Worm (Caenorhabditis elegans): ENCODE measurements around the gene sre-43.

Gene sre-43

ce11 chrII:13954077-13954476, 14.8 kb downstream of the sre-43 start (continued):
- no peak for TF ChIP-seq elt-3 (tag; optimal IDR thresholded peaks at IDR 0.05)
- no peak for TF ChIP-seq ztf-4 (tag; optimal IDR thresholded peaks at IDR 0.05)
- TF ChIP-seq nhr-23 (tag; optimal IDR thresholded peaks at IDR 0.05): no peak
- no peak for TF ChIP-seq ZK546.5 (tag; optimal IDR thresholded peaks at IDR 0.05)
- TF ChIP-seq egl-27 (tag; optimal IDR thresholded peaks at IDR 0.05): no peak
- TF ChIP-seq unc-62 (GFP tag; optimal IDR thresholded peaks at IDR 0.05): no peak
- no peak for TF ChIP-seq lin-39 (tag; optimal IDR thresholded peaks at IDR 0.05)
- TF ChIP-seq aly-2 (tag; optimal IDR thresholded peaks at IDR 0.05): no peak
- no peak for TF ChIP-seq skn-1 (tag; optimal IDR thresholded peaks at IDR 0.05)
- TF ChIP-seq unc-55 (GFP tag; optimal IDR thresholded peaks at IDR 0.05): no peak
- no peak for TF ChIP-seq unc-39 (tag; optimal IDR thresholded peaks at IDR 0.05)
- TF ChIP-seq ceh-82 (tag; optimal IDR thresholded peaks at IDR 0.05): no peak
- peak; percentile 79 for TF ChIP-seq crh-2 (tag; optimal IDR thresholded peaks at IDR 0.05)
- TF ChIP-seq fos-1 (tag; optimal IDR thresholded peaks at IDR 0.05): peak; percentile 78

ce11 chrII:13951986-13952385, 16.9 kb downstream of the sre-43 start:
- TF ChIP-seq unc-62 (GFP tag; optimal IDR thresholded peaks at IDR 0.05): no peak
- TF ChIP-seq nhr-10 (tag; optimal IDR thresholded peaks at IDR 0.05): no peak
- TF ChIP-seq unc-55 (GFP tag; optimal IDR thresholded peaks at IDR 0.05): no peak
- TF ChIP-seq lin-13 (GFP tag; optimal IDR thresholded peaks at IDR 0.05): no peak
- no peak for TF ChIP-seq aly-2 (tag; optimal IDR thresholded peaks at IDR 0.05)
- no peak for TF ChIP-seq lsy-2 (tag; optimal IDR thresholded peaks at IDR 0.05)

- no peak for TF ChIP-seq lin-39 (tag; optimal IDR thresholded peaks at IDR 0.05)
- no peak for TF ChIP-seq skn-1 (tag; optimal IDR thresholded peaks at IDR 0.05)
- TF ChIP-seq lin-13 (GFP tag; optimal IDR thresholded peaks at IDR 0.05): no peak
- no peak for TF ChIP-seq ceh-82 (tag; optimal IDR thresholded peaks at IDR 0.05)
- TF ChIP-seq nhr-25 (tag; optimal IDR thresholded peaks at IDR 0.05): no peak
- no peak for TF ChIP-seq blmp-1 (tag; optimal IDR thresholded peaks at IDR 0.05; ENCODE audit: insufficient read depth)
- no peak for TF ChIP-seq aly-2 (tag; optimal IDR thresholded peaks at IDR 0.05)
- TF ChIP-seq lin-11 (tag; optimal IDR thresholded peaks at IDR 0.05): no peak
- TF ChIP-seq nhr-21 (tag; optimal IDR thresholded peaks at IDR 0.05): no peak
- TF ChIP-seq nhr-77 (tag; optimal IDR thresholded peaks at IDR 0.05): no peak
- TF ChIP-seq fos-1 (tag; optimal IDR thresholded peaks at IDR 0.05): no peak
- no peak for TF ChIP-seq mab-5 (tag; optimal IDR thresholded peaks at IDR 0.05)
- TF ChIP-seq nhr-237 (tag; optimal IDR thresholded peaks at IDR 0.05): no peak
- TF ChIP-seq dmd-4 (tag; optimal IDR thresholded peaks at IDR 0.05): no peak
- no peak for TF ChIP-seq sma-3 (GFP tag; optimal IDR thresholded peaks at IDR 0.05)
- TF ChIP-seq ztf-1 (GFP tag; conservative IDR thresholded peaks at IDR 0.05): no peak
- no peak for TF ChIP-seq crh-2 (tag; optimal IDR thresholded peaks at IDR 0.05)
- TF ChIP-seq ztf-4 (tag; optimal IDR thresholded peaks at IDR 0.05): no peak
- TF ChIP-seq snpc-4 (tag; optimal IDR thresholded peaks at IDR 0.05): no peak
Measured at ce11 chrII:13949290-13949689, 19.6 kb downstream of the sre-43 start, which contains the start of gene sre-44. TSS of gene sre-44 (plus strand) at chrII:13949590.

ce11 chrII:13945527-13945926, 23.4 kb downstream of the sre-43 start:
- TF ChIP-seq skn-1 (tag; optimal IDR thresholded peaks at IDR 0.05) (no peak), fos-1 (tag; optimal IDR thresholded peaks at IDR 0.05) (peak; percentile 3)

- TF ChIP-seq sem-4 (tag; optimal IDR thresholded peaks at IDR 0.05) (no peak), nhr-129 (tag; optimal IDR thresholded peaks at IDR 0.05) (no peak), Y55F3AM.14 (GFP tag; optimal IDR thresholded peaks at IDR 0.05) (no peak)
Measured at ce11 chrII:13939531-13939930, 29.3 kb downstream of the sre-43 start, which contains the start of gene W07G1.1. TSS of gene W07G1.1 (minus strand) at chrII:13939631.

ce11 chrII:13938290-13938689, 30.6 kb downstream of the sre-43 start:
- TF ChIP-seq Y55F3AM.14 (GFP tag; optimal IDR thresholded peaks at IDR 0.05): no peak
- no peak for TF ChIP-seq lsy-2 (tag; optimal IDR thresholded peaks at IDR 0.05)
- no peak for TF ChIP-seq gmeb-1 (tag; optimal IDR thresholded peaks at IDR 0.05)
- no peak for TF ChIP-seq ceh-16 (tag; optimal IDR thresholded peaks at IDR 0.05)
- TF ChIP-seq mbf-1 (tag; optimal IDR thresholded peaks at IDR 0.05): no peak
- no peak for TF ChIP-seq mab-5 (tag; optimal IDR thresholded peaks at IDR 0.05)
- TF ChIP-seq dmd-4 (tag; optimal IDR thresholded peaks at IDR 0.05): no peak
- no peak for TF ChIP-seq sem-4 (tag; optimal IDR thresholded peaks at IDR 0.05)
- no peak for TF ChIP-seq lin-13 (GFP tag; optimal IDR thresholded peaks at IDR 0.05)
- no peak for TF ChIP-seq lin-39 (tag; optimal IDR thresholded peaks at IDR 0.05)
- no peak for TF ChIP-seq fos-1 (tag; optimal IDR thresholded peaks at IDR 0.05)
